Worm (Caenorhabditis elegans): ENCODE measurements around the gene dyf-3.

- no peak for TF ChIP-seq ces-1 (GFP tag; optimal IDR thresholded peaks at IDR 0.05)
- no peak for TF ChIP-seq hlh-1 (tag; optimal IDR thresholded peaks at IDR 0.05)
- no peak for TF ChIP-seq lsy-2 (tag; optimal IDR thresholded peaks at IDR 0.05)
- TF ChIP-seq elt-3 (tag; optimal IDR thresholded peaks at IDR 0.05): no peak
- no peak for TF ChIP-seq snpc-4 (tag; optimal IDR thresholded peaks at IDR 0.05)
Measured at ce11 chrIV:3373370-3373769, 25.7 kb downstream of the dyf-3 start.

All from whole organism, mixed stage, embryonic.